Fruit fly (Drosophila melanogaster): Measurements from ENCODE around the gene RpS19b.

RpS19b gene

DNA sequence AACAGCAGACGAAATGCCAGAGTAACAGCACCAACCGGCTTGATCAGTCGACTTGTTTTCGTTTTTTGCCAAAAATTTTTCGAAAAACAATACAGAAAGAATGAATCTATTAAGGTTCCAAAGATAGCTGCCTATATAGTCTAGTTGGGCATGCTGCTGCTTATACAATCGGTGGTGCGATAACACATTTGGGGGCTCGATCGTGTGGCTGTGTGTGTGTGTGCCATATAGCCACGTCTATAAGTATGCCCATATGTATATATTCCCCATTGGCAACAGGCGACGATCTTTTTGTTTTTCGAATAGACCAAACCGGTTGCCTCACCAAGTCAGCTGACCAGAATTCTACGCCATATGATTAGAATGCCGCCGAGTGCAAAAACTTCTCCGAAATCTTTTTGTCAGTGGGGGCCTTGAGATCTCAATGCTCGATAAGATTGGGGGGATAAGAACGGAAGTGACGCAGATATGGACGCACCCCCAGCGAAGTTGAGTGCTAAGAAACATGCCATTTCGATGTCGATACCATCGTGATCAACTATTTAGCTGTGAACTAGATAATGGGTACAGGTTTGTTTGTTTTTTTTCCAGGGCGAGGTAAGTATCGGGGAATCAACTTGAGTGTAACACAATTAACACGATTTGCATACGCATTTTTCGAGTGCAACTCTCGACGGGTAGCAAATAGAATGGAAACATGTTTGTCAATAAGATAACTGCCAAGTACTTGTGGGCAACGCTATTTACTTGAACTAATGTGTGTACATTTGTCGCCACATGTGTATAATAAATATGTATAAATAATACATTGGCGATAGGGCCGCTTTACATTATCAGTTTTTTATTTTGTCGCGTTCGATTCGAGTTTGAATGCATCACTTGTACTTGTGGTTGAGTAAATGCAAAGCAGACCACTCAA lies 6.8 kb upstream of the RpS19b start (continued):
- TF ChIP-seq CG8290 (GFP tag; optimal IDR thresholded peaks at IDR 0.05) (peak; percentile 51), CG8290 (tag; optimal IDR thresholded peaks at IDR 0.05) (peak; percentile 90 to 94), tup (GFP tag; optimal IDR thresholded peaks at IDR 0.05) (peak; percentile 80), CG13296 (GFP tag; optimal IDR thresholded peaks at IDR 0.05) (peak; percentile 91), CG9932 (GFP tag; IDR thresholded peaks at IDR 0.05) (peak; percentile 28; the same call in 1 of the 2 replicates), Dip3 (GFP tag; optimal IDR thresholded peaks at IDR 0.05) (no peak), CG2889 (GFP tag; IDR thresholded peaks at IDR 0.05) (peak; percentile 43; the same call in 1 of the 3 replicates), gt (GFP tag; IDR thresholded peaks at IDR 0.05) (0 out of 2 replicates have a peak, but pooled peaks have one; percentile 7), CG42726 (GFP tag; IDR thresholded peaks at IDR 0.05; ENCODE audit: partially characterized antibody) (no peak), CG11456 (GFP tag; IDR thresholded peaks at IDR 0.05) (peak; percentile 57; the same call in 1 of the 3 replicates), CG10979 (tag; optimal IDR thresholded peaks at IDR 0.05) (peak; percentile 57), E2f1 (GFP tag; IDR thresholded peaks at IDR 0.05) (peak; percentile 76; the same call in 1 of the 2 replicates), CG11398 (GFP tag; optimal IDR thresholded peaks at IDR 0.05) (peak; percentile 68), CG17912 (GFP tag; optimal IDR thresholded peaks at IDR 0.05) (peak; percentile 92), CG17186 (GFP tag; optimal IDR thresholded peaks at IDR 0.05) (peak; percentile 39), az2 (GFP tag; optimal IDR thresholded peaks at IDR 0.05) (peak; percentile 12), CG6854 (GFP tag; optimal IDR thresholded peaks at IDR 0.05) (peak; percentile 76), slou (GFP tag; optimal IDR thresholded peaks at IDR 0.05) (peak; percentile 82), lmd (GFP tag; IDR thresholded peaks at IDR 0.05) (no peak), sna (GFP tag; IDR thresholded peaks at IDR 0.05; ENCODE audit: partially characterized antibody) (no peak), CG2116 (GFP tag; optimal IDR thresholded peaks at IDR 0.05) (peak; percentile 50), exex (tag; optimal IDR thresholded peaks at IDR 0.05) (peak; percentile 76), CG3838 (GFP tag; optimal IDR thresholded peaks at IDR 0.05) (peak; percentile 76), BEAF-32 (GFP tag; optimal IDR thresholded peaks at IDR 0.05) (no peak), PHDP (tag; optimal IDR thresholded peaks at IDR 0.05) (peak; percentile 85), CG4854 (GFP tag; optimal IDR thresholded peaks at IDR 0.05) (peak; percentile 71), psq (GFP tag; optimal IDR thresholded peaks at IDR 0.05) (peak; percentile 54), CG2678 (tag; optimal IDR thresholded peaks at IDR 0.05) (peak; percentile 88), CG4282 (GFP tag; optimal IDR thresholded peaks at IDR 0.05) (no peak), CG17568 (GFP tag; optimal IDR thresholded peaks at IDR 0.05) (peak; percentile 94), NfI (GFP tag; optimal IDR thresholded peaks at IDR 0.05) (peak; percentile 50), CG12071 (GFP tag; optimal IDR thresholded peaks at IDR 0.05) (peak; percentile 90), ewg (GFP tag; optimal IDR thresholded peaks at IDR 0.05) (peak; percentile 73), insv (GFP tag; optimal IDR thresholded peaks at IDR 0.05) (peak in 1 of 2 experiments; percentile 75), Kr (GFP tag; optimal IDR thresholded peaks at IDR 0.05) (peak; percentile 91), Fer1 (GFP tag; optimal IDR thresholded peaks at IDR 0.05) (peak; percentile 84), gem (tag; optimal IDR thresholded peaks at IDR 0.05) (peak; percentile 84), dimm (GFP tag; IDR thresholded peaks at IDR 0.05) (no peak), CG1233 (GFP tag; optimal IDR thresholded peaks at IDR 0.05) (peak; percentile 95), Ada2b (GFP tag; IDR thresholded peaks at IDR 0.05) (no peak), CG6654 (GFP tag; optimal IDR thresholded peaks at IDR 0.05) (peak; percentile 25), CG9215 (GFP tag; IDR thresholded peaks at IDR 0.05) (no peak), org-1 (GFP tag; optimal IDR thresholded peaks at IDR 0.05) (peak; percentile 88), CG4404 (GFP tag; IDR thresholded peaks at IDR 0.05) (no peak), nerfin-2 (GFP tag; IDR thresholded peaks at IDR 0.05; ENCODE audit: partially characterized antibody) (no peak), ftz-f1 (GFP tag; optimal IDR thresholded peaks at IDR 0.05) (peak; percentile 70), CG17385 (GFP tag; optimal IDR thresholded peaks at IDR 0.05) (peak; percentile 79), CG1602 (GFP tag; optimal IDR thresholded peaks at IDR 0.05) (peak; percentile 84)
